Fruit fly (Drosophila melanogaster) whole organism, embryonic: ENCODE data around the gene vari.
A peak's percentile ranks its signal among the peaks of the same experiment; 100 is the strongest.

Source experiments
- Atf3 ChIP-seq: fragments of 200-800 bp; sonication (Bioruptor generic); optimal IDR thresholded peaks from 3 replicates; lab custom pipeline; 2016; ENCODE audit warnings: missing biosample characterization, missing genetic modification characterization
- Atf6 ChIP-seq: fragments of 200-800 bp; sonication (Bioruptor generic); IDR thresholded peaks from 2 replicates; pipeline ENCODE4 v1.3.6; 2022; ENCODE audit warnings: missing biosample characterization, missing genetic modification characterization
- BtbVII ChIP-seq: fragments of 200-800 bp; sonication (Bioruptor generic); optimal IDR thresholded peaks from 3 replicates; lab custom pipeline; 2017; ENCODE audit warnings: missing biosample characterization, mild to moderate bottlenecking, missing genetic modification characterization
- CG11093 ChIP-seq: fragments of 200-800 bp; sonication (Bioruptor generic); IDR thresholded peaks from 3 replicates; pipeline ENCODE4 v1.3.6; 2022; ENCODE audit warnings: missing biosample characterization, missing genetic modification characterization
- CG13296 ChIP-seq: fragments of 200-800 bp; sonication (Bioruptor generic); optimal IDR thresholded peaks from 3 replicates; lab custom pipeline; 2018; ENCODE audit warnings: missing biosample characterization, mild to moderate bottlenecking, missing genetic modification characterization
- CG14710 ChIP-seq: fragments of 200-800 bp; sonication (Bioruptor generic); optimal IDR thresholded peaks from 3 replicates; lab custom pipeline; 2019; ENCODE audit warnings: missing biosample characterization, mild to moderate bottlenecking, missing genetic modification characterization, moderate library complexity
- CG18476 ChIP-seq: fragments of 200-800 bp; sonication (Bioruptor generic); optimal IDR thresholded peaks from 2 replicates; lab custom pipeline; 2016; ENCODE audit warnings: missing biosample characterization, mild to moderate bottlenecking, missing genetic modification characterization
- CG2712 ChIP-seq: fragments of 200-800 bp; optimal IDR thresholded peaks from 3 replicates; lab custom pipeline; 2019; ENCODE audit warnings: missing biosample characterization, mild to moderate bottlenecking, missing genetic modification characterization, moderate library complexity
- CG30020 ChIP-seq: fragments of 200-800 bp; optimal IDR thresholded peaks from 2 replicates; lab custom pipeline; 2019; ENCODE audit warnings: missing biosample characterization, mild to moderate bottlenecking, missing genetic modification characterization, moderate library complexity
- CG30403 ChIP-seq: fragments of 200-800 bp; sonication (Bioruptor generic); optimal IDR thresholded peaks from 3 replicates; lab custom pipeline; 2016; ENCODE audit warnings: missing biosample characterization, missing genetic modification characterization
- CG30431 ChIP-seq: fragments of 200-800 bp; sonication (Bioruptor generic); optimal IDR thresholded peaks from 2 replicates; lab custom pipeline; 2017; ENCODE audit warnings: missing biosample characterization, missing genetic modification characterization
- CG31441 ChIP-seq: fragments of 200-800 bp; sonication (Bioruptor generic); IDR thresholded peaks from 2 replicates; pipeline ENCODE4 v1.3.6; 2022; ENCODE audit warnings: missing biosample characterization, missing genetic modification characterization
- CG6813 ChIP-seq: fragments of 200-800 bp; sonication (Bioruptor generic); optimal IDR thresholded peaks from 2 replicates; lab custom pipeline; 2017; ENCODE audit warnings: missing biosample characterization, missing genetic modification characterization, mild to moderate bottlenecking, moderate library complexity, missing genetic modification reagents
- CG7745 ChIP-seq: fragments of 200-800 bp; sonication (Bioruptor generic); optimal IDR thresholded peaks from 2 replicates; lab custom pipeline; 2018; ENCODE audit warnings: missing biosample characterization, mild to moderate bottlenecking, missing genetic modification characterization, moderate library complexity
- CG7839 ChIP-seq: fragments of 200-800 bp; sonication (Bioruptor generic); optimal IDR thresholded peaks from 3 replicates; lab custom pipeline; 2018; ENCODE audit warnings: missing biosample characterization, mild to moderate bottlenecking, missing genetic modification characterization, moderate library complexity
- CG7987 ChIP-seq: fragments of 200-800 bp; sonication (Bioruptor generic); optimal IDR thresholded peaks from 2 replicates; lab custom pipeline; 2018; ENCODE audit warnings: missing biosample characterization, mild to moderate bottlenecking, missing genetic modification characterization, moderate library complexity
- CG9727 ChIP-seq: fragments of 200-800 bp; sonication (Bioruptor generic); optimal IDR thresholded peaks from 3 replicates; lab custom pipeline; 2017; ENCODE audit warnings: missing biosample characterization, mild to moderate bottlenecking, missing genetic modification characterization
- CG9797 ChIP-seq: fragments of 200-800 bp; sonication (Bioruptor generic); optimal IDR thresholded peaks from 3 replicates; lab custom pipeline; 2018; ENCODE audit warnings: missing biosample characterization, mild to moderate bottlenecking, missing genetic modification characterization
- Deaf1 ChIP-seq: fragments of 200-800 bp; optimal IDR thresholded peaks from 3 replicates; lab custom pipeline; 2019; ENCODE audit warnings: missing biosample characterization, mild to moderate bottlenecking, missing genetic modification characterization, moderate library complexity
- Dek ChIP-seq: fragments of 200-800 bp; sonication (Bioruptor generic); optimal IDR thresholded peaks from 3 replicates; lab custom pipeline; 2019; ENCODE audit warnings: missing biosample characterization, mild to moderate bottlenecking, missing genetic modification characterization, moderate library complexity
- Ets97D ChIP-seq: fragments of 200-800 bp; sonication (Bioruptor generic); optimal IDR thresholded peaks from 3 replicates; lab custom pipeline; 2016; ENCODE audit warnings: missing biosample characterization, missing genetic modification characterization
- Mad ChIP-seq: fragments of 200-800 bp; sonication (Bioruptor generic); optimal IDR thresholded peaks from 2 replicates; lab custom pipeline; 2016; ENCODE audit warnings: missing biosample characterization, missing genetic modification characterization
- Meics ChIP-seq: fragments of 200-800 bp; sonication (Bioruptor generic); optimal IDR thresholded peaks from 2 replicates; lab custom pipeline; 2017; ENCODE audit warnings: missing biosample characterization, mild to moderate bottlenecking, missing genetic modification characterization
- Oli ChIP-seq: fragments of 200-800 bp; sonication (Bioruptor generic); optimal IDR thresholded peaks from 2 replicates; lab custom pipeline; 2018; ENCODE audit warnings: missing biosample characterization, mild to moderate bottlenecking, missing genetic modification characterization, moderate library complexity
- Rfx ChIP-seq: fragments of 200-800 bp; sonication (Bioruptor generic); IDR thresholded peaks from 2 replicates; pipeline ENCODE4 v1.3.6; 2022; ENCODE audit warnings: missing biosample characterization, missing genetic modification characterization
- ash1 ChIP-seq: fragments of 200-800 bp; sonication (Bioruptor generic); optimal IDR thresholded peaks from 2 replicates; lab custom pipeline; 2018; ENCODE audit warnings: missing biosample characterization, mild to moderate bottlenecking, missing genetic modification characterization
- bbx ChIP-seq: fragments of 200-800 bp; sonication (Bioruptor generic); IDR thresholded peaks from 2 replicates; pipeline ENCODE4 v1.3.6; 2022; ENCODE audit warnings: missing biosample characterization, missing genetic modification characterization; ENCODE audit not compliant: partially characterized antibody
- btn ChIP-seq: fragments of 200-800 bp; sonication (Bioruptor generic); optimal IDR thresholded peaks from 2 replicates; lab custom pipeline; 2016; ENCODE audit warnings: missing biosample characterization, missing genetic modification characterization
- cato ChIP-seq: fragments of 200-800 bp; sonication (Bioruptor generic); optimal IDR thresholded peaks from 2 replicates; lab custom pipeline; 2016; ENCODE audit warnings: missing biosample characterization, missing genetic modification characterization, borderline replicate concordance
- crol ChIP-seq: fragments of 200-800 bp; sonication (Bioruptor generic); IDR thresholded peaks from 2 replicates; pipeline ENCODE4 v1.3.6; 2022; ENCODE audit warnings: missing biosample characterization, missing genetic modification characterization
- crp ChIP-seq, 2 experiments: fragments of 200-800 bp; sonication (Bioruptor generic); optimal IDR thresholded peaks; 2 replicates in 1 of 2; 3 replicates in 1 of 2; lab custom pipeline; 2017; ENCODE audit warnings: missing biosample characterization in 2 of 2, missing genetic modification characterization in 2 of 2, mild to moderate bottlenecking in 1 of 2, moderate library complexity in 1 of 2
- disco-r ChIP-seq: fragments of 200-800 bp; sonication (Bioruptor generic); optimal IDR thresholded peaks from 2 replicates; lab custom pipeline; 2016; ENCODE audit warnings: missing biosample characterization, missing genetic modification characterization
- ems ChIP-seq: fragments of 200-800 bp; sonication (Bioruptor generic); optimal IDR thresholded peaks from 3 replicates; lab custom pipeline; 2016; ENCODE audit warnings: missing biosample characterization, missing genetic modification characterization
- eyg ChIP-seq: fragments of 200-800 bp; sonication (Bioruptor generic); optimal IDR thresholded peaks from 3 replicates; lab custom pipeline; 2016; ENCODE audit warnings: missing biosample characterization, missing genetic modification characterization
- fd102C ChIP-seq: fragments of 200-800 bp; sonication (Bioruptor generic); optimal IDR thresholded peaks from 2 replicates; lab custom pipeline; 2018; ENCODE audit warnings: missing biosample characterization, mild to moderate bottlenecking, missing genetic modification characterization, moderate library complexity
- gsb ChIP-seq: fragments of 200-800 bp; sonication (Bioruptor generic); IDR thresholded peaks from 2 replicates; pipeline ENCODE4 v1.3.6; 2022; ENCODE audit warnings: missing biosample characterization, missing genetic modification characterization
- ham ChIP-seq: fragments of 200-800 bp; sonication (Bioruptor generic); IDR thresholded peaks from 2 replicates; pipeline ENCODE4 v1.3.6; 2022; ENCODE audit warnings: missing biosample characterization, missing genetic modification characterization
- lilli ChIP-seq: fragments of 200-800 bp; sonication (Bioruptor generic); optimal IDR thresholded peaks from 3 replicates; lab custom pipeline; 2016; ENCODE audit warnings: missing biosample characterization, missing genetic modification characterization
- nerfin-2 ChIP-seq: fragments of 200-800 bp; sonication (Bioruptor generic); IDR thresholded peaks from 2 replicates; pipeline ENCODE4 v1.3.6; 2022; ENCODE audit warnings: missing biosample characterization, missing genetic modification characterization; ENCODE audit not compliant: partially characterized antibody
- oc ChIP-seq: fragments of 200-800 bp; sonication (Bioruptor generic); optimal IDR thresholded peaks from 2 replicates; lab custom pipeline; 2018; ENCODE audit warnings: missing biosample characterization, mild to moderate bottlenecking, missing genetic modification characterization, moderate library complexity
- pho ChIP-seq: fragments of 200-800 bp; sonication (Bioruptor generic); optimal IDR thresholded peaks from 2 replicates; lab custom pipeline; 2016; ENCODE audit warnings: missing biosample characterization, missing genetic modification characterization
- pros ChIP-seq: fragments of 200-800 bp; sonication (Bioruptor generic); optimal IDR thresholded peaks from 3 replicates; lab custom pipeline; 2019; ENCODE audit warnings: missing biosample characterization, mild to moderate bottlenecking, missing genetic modification characterization, moderate library complexity
- pzg ChIP-seq: fragments of 200-800 bp; sonication (Bioruptor generic); optimal IDR thresholded peaks from 3 replicates; lab custom pipeline; 2018; ENCODE audit warnings: missing biosample characterization, mild to moderate bottlenecking, missing genetic modification characterization, moderate library complexity
- sisA ChIP-seq: fragments of 200-800 bp; sonication (Bioruptor generic); IDR thresholded peaks from 2 replicates; pipeline ENCODE4 v1.3.6; 2022; ENCODE audit warnings: missing biosample characterization, missing genetic modification characterization
- stwl ChIP-seq: fragments of 200-800 bp; sonication (Bioruptor generic); optimal IDR thresholded peaks from 3 replicates; lab custom pipeline; 2018; ENCODE audit warnings: missing biosample characterization, mild to moderate bottlenecking, missing genetic modification characterization, moderate library complexity
- tgo ChIP-seq: fragments of 200-800 bp; sonication (Bioruptor generic); IDR thresholded peaks from 3 replicates; pipeline ENCODE4 v1.3.6; 2022; ENCODE audit warnings: missing biosample characterization, missing genetic modification characterization
- trem ChIP-seq: fragments of 200-800 bp; optimal IDR thresholded peaks from 3 replicates; lab custom pipeline; 2019; ENCODE audit warnings: missing biosample characterization, mild to moderate bottlenecking, missing genetic modification characterization, moderate library complexity
- wdn ChIP-seq: fragments of 200-800 bp; sonication (Bioruptor generic); IDR thresholded peaks from 2 replicates; pipeline ENCODE4 v1.3.6; 2022; ENCODE audit warnings: missing biosample characterization, missing genetic modification characterization
- z ChIP-seq: fragments of 200-800 bp; sonication (Bioruptor generic); IDR thresholded peaks from 3 replicates; pipeline ENCODE4 v1.3.6; 2022; ENCODE audit warnings: missing biosample characterization, missing genetic modification characterization

vari gene

DNA sequence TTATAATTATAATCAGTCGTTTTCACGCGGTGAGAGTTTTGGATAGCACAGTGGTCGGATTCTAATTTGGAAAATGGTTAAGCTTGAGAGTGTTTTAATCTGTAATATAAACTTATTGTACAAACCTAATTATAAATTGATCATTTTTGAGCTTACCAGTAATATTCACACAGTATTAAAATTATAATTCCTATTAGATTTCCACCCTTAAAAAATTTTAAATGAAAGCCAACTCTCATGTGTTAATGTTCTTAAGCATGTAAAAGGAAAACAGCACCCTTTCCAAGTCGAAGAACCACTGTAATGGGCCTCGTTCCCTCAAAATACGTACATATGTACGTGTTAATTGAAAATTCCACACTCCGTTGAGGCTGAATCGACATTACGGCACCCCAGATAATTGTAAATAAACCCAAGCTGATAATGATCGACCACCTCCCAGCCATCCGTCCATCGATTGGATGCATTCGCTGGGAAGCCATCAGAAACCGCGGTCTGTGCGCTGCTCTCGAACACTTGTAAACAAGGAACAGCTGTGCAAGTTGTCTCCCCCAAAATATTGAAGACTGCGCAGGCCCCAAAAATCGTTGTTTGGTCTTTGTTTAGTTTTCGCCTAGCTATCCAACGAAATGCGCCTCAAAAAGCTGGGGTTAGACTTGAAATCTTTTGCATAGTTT is 36.9 kb downstream of the vari start (continued):
- TF ChIP-seq ash1 (GFP tag; lab: Kevin White, UChicago) (no peak), eyg (GFP tag; lab: Kevin White, UChicago) (no peak), gsb (GFP tag; lab: Robert Waterston, UW) (peak; percentile 39; the same call in 1 of the 2 replicates), CG31441 (GFP tag; lab: Robert Waterston, UW) (peak; percentile 48; the same call in 1 of the 2 replicates), oc (tag; lab: Kevin White, UChicago) (no peak), CG7745 (tag; lab: Kevin White, UChicago) (no peak), bbx (GFP tag; lab: Robert Waterston, UW) (no peak), Mad (GFP tag; lab: Kevin White, UChicago) (no peak), CG2712 (tag; lab: Kevin White, UChicago) (peak; percentile 68), crol (GFP tag; lab: Robert Waterston, UW) (no peak), disco-r (GFP tag; lab: Kevin White, UChicago) (peak; percentile 20), stwl (tag; lab: Kevin White, UChicago) (no peak), pzg (no peak), pros (no peak), cato (GFP tag; lab: Kevin White, UChicago) (no peak), CG30431 (GFP tag; lab: Kevin White, UChicago) (no peak), btn (GFP tag; lab: Kevin White, UChicago) (no peak), CG30403 (peak; percentile 53), tgo (GFP tag; lab: Robert Waterston, UW) (peak; percentile 50; the same call in 2 of the 3 replicates), trem (tag; lab: Kevin White, UChicago) (peak; percentile 12), Deaf1 (tag; lab: Kevin White, UChicago) (peak; percentile 3), nerfin-2 (GFP tag; lab: Robert Waterston, UW) (no peak), Atf6 (peak; percentile 47; the same call in 1 of the 2 replicates), CG14710 (tag; lab: Kevin White, UChicago) (peak; percentile 32), CG13296 (GFP tag; lab: Kevin White, UChicago) (peak; percentile 19), BtbVII (GFP tag; lab: Kevin White, UChicago) (peak; percentile 18), CG30020 (peak; percentile 13), CG11093 (GFP tag; lab: Robert Waterston, UW) (0 out of 3 replicates have a peak, but pooled peaks have one; percentile 35), crp (GFP tag; optimal IDR thresholded peaks at IDR 0.05; lab: Kevin White, UChicago) (peak in 1 of 2 experiments; percentile 34), ham (no peak), CG6813 (peak; percentile 34), CG9797 (GFP tag; lab: Kevin White, UChicago) (no peak), fd102C (GFP tag; lab: Kevin White, UChicago) (no peak), Atf3 (no peak), CG7839 (tag; lab: Kevin White, UChicago) (peak; percentile 78), Ets97D (no peak), lilli (GFP tag; lab: Kevin White, UChicago) (peak; percentile 43), z (no peak), Meics (GFP tag; lab: Kevin White, UChicago) (peak; percentile 29), Dek (tag; lab: Kevin White, UChicago) (peak; percentile 43), sisA (GFP tag; lab: Robert Waterston, UW) (peak; percentile 34), ems (GFP tag; lab: Kevin White, UChicago) (peak; percentile 22), pho (GFP tag; lab: Kevin White, UChicago) (peak; percentile 23), Rfx (peak; percentile 50), CG9727 (GFP tag; lab: Kevin White, UChicago) (peak; percentile 46), wdn (GFP tag; lab: Robert Waterston, UW) (no peak), Oli (tag; lab: Kevin White, UChicago) (peak; percentile 64), CG18476 (GFP tag; lab: Kevin White, UChicago) (peak; percentile 10), CG7987 (no peak)
